Worm (Caenorhabditis elegans) whole organism, L3 larva: ENCODE results near the gene C54E10.6.
"Not testable (repeated sequence)": the region's sequence is repeated elsewhere in the genome, so short reads cannot be mapped to it uniquely, and the experiment has no call there.

Experiments used
- R02D3.7 ChIP-seq: fragments of 150-350 bp; optimal IDR thresholded peaks from 2 replicates; lab custom pipeline; 2014; ENCODE audit warnings: missing biosample characterization, missing genetic modification characterization
- ceh-16 ChIP-seq: sonication (generic microtip); optimal IDR thresholded peaks from 2 replicates; lab custom pipeline; 2017; ENCODE audit warnings: missing biosample characterization, missing genetic modification characterization
- daf-12 ChIP-seq: fragments of 150-350 bp; optimal IDR thresholded peaks from 2 replicates; lab custom pipeline; 2014; ENCODE audit warnings: missing biosample characterization, missing genetic modification reagents, missing genetic modification characterization
- egl-5 ChIP-seq: fragments of 150-350 bp; optimal IDR thresholded peaks from 2 replicates; lab custom pipeline; 2017; ENCODE audit warnings: missing biosample characterization, missing genetic modification reagents, missing genetic modification characterization, inconsistent platforms
- elt-2 ChIP-seq: sonication (generic microtip); optimal IDR thresholded peaks from 2 replicates; lab custom pipeline; 2016; ENCODE audit warnings: missing genetic modification reagents, mild to moderate bottlenecking, missing genetic modification characterization, missing compliant biosample characterization
- eor-1 ChIP-seq, 2 experiments: fragments of 150-350 bp; optimal IDR thresholded peaks; 2 replicates each; lab custom pipeline; 2014 to 2018; ENCODE audit warnings: missing biosample characterization in 2 of 2, missing genetic modification characterization in 2 of 2
- fkh-10 ChIP-seq: sonication (generic microtip); optimal IDR thresholded peaks from 2 replicates; lab custom pipeline; 2017; ENCODE audit warnings: missing biosample characterization, missing genetic modification reagents, missing genetic modification characterization
- jun-1 ChIP-seq: fragments of 150-350 bp; optimal IDR thresholded peaks from 2 replicates; lab custom pipeline; 2014; ENCODE audit warnings: missing biosample characterization, missing genetic modification reagents, missing genetic modification characterization
- lin-15B ChIP-seq: fragments of 150-350 bp; optimal IDR thresholded peaks from 2 replicates; lab custom pipeline; 2014; ENCODE audit warnings: missing biosample characterization, missing genetic modification characterization
- mdl-1 ChIP-seq: fragments of 150-350 bp; optimal IDR thresholded peaks from 2 replicates; lab custom pipeline; 2014; ENCODE audit warnings: missing biosample characterization, missing genetic modification characterization
- nhr-11 ChIP-seq: fragments of 150-350 bp; optimal IDR thresholded peaks from 2 replicates; lab custom pipeline; 2014; ENCODE audit warnings: missing biosample characterization, missing genetic modification characterization
- nhr-23 ChIP-seq: fragments of 150-350 bp; optimal IDR thresholded peaks from 2 replicates; lab custom pipeline; 2014; ENCODE audit warnings: missing biosample characterization, missing genetic modification reagents, missing genetic modification characterization
- nhr-237 ChIP-seq: fragments of 150-350 bp; optimal IDR thresholded peaks from 2 replicates; lab custom pipeline; 2014; ENCODE audit warnings: missing biosample characterization, missing genetic modification characterization
- nhr-25 ChIP-seq: sonication (generic microtip); optimal IDR thresholded peaks from 2 replicates; lab custom pipeline; 2017; ENCODE audit warnings: missing biosample characterization, missing genetic modification characterization
- nhr-43 ChIP-seq: sonication (generic microtip); optimal IDR thresholded peaks from 2 replicates; lab custom pipeline; 2016; ENCODE audit warnings: mild to moderate bottlenecking, missing genetic modification characterization, missing compliant biosample characterization; ENCODE audit not compliant: poor library complexity, severe bottlenecking
- pha-4 ChIP-seq: fragments of 150-350 bp; optimal IDR thresholded peaks from 2 replicates; lab custom pipeline; 2014; ENCODE audit warnings: missing biosample characterization, missing genetic modification reagents, missing genetic modification characterization
- snpc-4 ChIP-seq: fragments of 150-350 bp; optimal IDR thresholded peaks from 2 replicates; lab custom pipeline; 2014; ENCODE audit warnings: missing biosample characterization, missing genetic modification characterization
- unc-62 ChIP-seq: fragments of 150-350 bp; sonication (generic microtip); optimal IDR thresholded peaks from 4 replicates; lab custom pipeline; 2014; ENCODE audit warnings: missing biosample characterization, missing genetic modification reagents, missing genetic modification characterization

Gene C54E10.6

ce11 chrV:18769902-18770301 is 38.6 kb downstream of the C54E10.6 start:
- no peak for TF ChIP-seq elt-2 (tag; lab: Kevin White, UChicago)
- TF ChIP-seq pha-4 = no peak
- TF ChIP-seq unc-62 (GFP tag; lab: Kevin White, UChicago) = no peak
- no peak for TF ChIP-seq ceh-16 (tag; lab: Kevin White, UChicago)

ce11 chrV:18762044-18762443 is 46.5 kb downstream of the C54E10.6 start, which contains the start of gene F11D11.22:
Gene F11D11.22 (plus strand): TSS chrV:18762344.
- TF ChIP-seq nhr-11; R02D3.7; eor-1 (tag; optimal IDR thresholded peaks at IDR 0.05; lab: Kevin White, UChicago): not testable (repeated sequence)

- TF ChIP-seq nhr-237 (tag; lab: Kevin White, UChicago) = no peak
- no peak for TF ChIP-seq daf-12 (tag; lab: Kevin White, UChicago)
- no peak for TF ChIP-seq fkh-10 (GFP tag; lab: Kevin White, UChicago)
- no peak for TF ChIP-seq lin-15B
- TF ChIP-seq nhr-23 (tag; lab: Kevin White, UChicago) = no peak
- TF ChIP-seq R02D3.7 = no peak
- no peak for TF ChIP-seq nhr-43 (tag; lab: Kevin White, UChicago)
- no peak for TF ChIP-seq ceh-16 (tag; lab: Kevin White, UChicago)
- no peak for TF ChIP-seq elt-2 (tag; lab: Kevin White, UChicago)
- TF ChIP-seq egl-5 = no peak
- TF ChIP-seq mdl-1 (tag; lab: Kevin White, UChicago) = no peak
- TF ChIP-seq snpc-4 (tag; lab: Kevin White, UChicago) = no peak
- no peak for TF ChIP-seq pha-4
- TF ChIP-seq, all 47 proteins: peak for 0
Measured at ce11 chrV:18761078-18761477, 47.5 kb downstream of the C54E10.6 start, which contains the start of gene F11D11.4. Gene F11D11.4 (plus strand): TSS chrV:18761378.

- TF ChIP-seq fkh-10 (GFP tag; lab: Kevin White, UChicago) = no peak
- TF ChIP-seq R02D3.7 = no peak
- TF ChIP-seq egl-5 = no peak
- no peak for TF ChIP-seq elt-2 (tag; lab: Kevin White, UChicago)
- TF ChIP-seq daf-12 (tag; lab: Kevin White, UChicago) = no peak
- TF ChIP-seq nhr-25 = no peak
- TF ChIP-seq jun-1 = no peak
- TF ChIP-seq, all 47 proteins: peak for 0
Measured at ce11 chrV:18760174-18760573, 48.4 kb downstream of the C54E10.6 start, which contains the start of gene F11D11.3. Gene F11D11.3 (minus strand): TSS chrV:18760274.
